Worm (Caenorhabditis elegans) whole organism, young adult: ENCODE results near the gene T01D1.4.
A peak's percentile ranks its signal among the peaks of the same experiment; 100 is the strongest.

Source experiments
- B0019.2 ChIP-seq: fragments of 200-800 bp; sonication (Bioruptor generic); conservative IDR thresholded peaks from 2 replicates; pipeline ENCODE4 v1.3.6; 2022; ENCODE audit warnings: missing genetic modification reagents, missing genetic modification characterization, missing compliant biosample characterization
- C06A6.2 ChIP-seq: fragments of 200-800 bp; sonication (Bioruptor generic); conservative IDR thresholded peaks from 2 replicates; pipeline ENCODE4 v1.3.6; 2022; ENCODE audit warnings: missing genetic modification characterization, missing compliant biosample characterization
- F10E7.11 ChIP-seq: sonication (generic microtip); optimal IDR thresholded peaks from 2 replicates; lab custom pipeline; 2017; ENCODE audit warnings: mild to moderate bottlenecking, missing genetic modification characterization, moderate library complexity, missing compliant biosample characterization
- F37B4.10 ChIP-seq: fragments of 200-800 bp; sonication (Bioruptor generic); IDR thresholded peaks from 2 replicates; pipeline ENCODE4 v1.3.6; 2022; ENCODE audit warnings: missing genetic modification characterization, missing compliant biosample characterization
- F57A8.1 ChIP-seq: fragments of 200-800 bp; sonication (Bioruptor generic); optimal IDR thresholded peaks from 2 replicates; lab custom pipeline; 2018; ENCODE audit warnings: mild to moderate bottlenecking, missing genetic modification characterization, moderate library complexity, missing compliant biosample characterization
- T26A5.8 ChIP-seq: sonication (generic microtip); optimal IDR thresholded peaks from 2 replicates; lab custom pipeline; 2016; ENCODE audit warnings: missing genetic modification characterization, missing compliant biosample characterization
- Y53F4B.3 ChIP-seq: fragments of 200-800 bp; sonication (Bioruptor generic); IDR thresholded peaks from 2 replicates; pipeline ENCODE4 v1.3.6; 2022; ENCODE audit warnings: missing genetic modification reagents, missing genetic modification characterization, missing compliant biosample characterization
- Y53G8AR.9 ChIP-seq: fragments of 200-800 bp; sonication (Bioruptor generic); conservative IDR thresholded peaks from 2 replicates; pipeline ENCODE4 v1.3.6; 2022; ENCODE audit warnings: missing genetic modification reagents, missing genetic modification characterization, missing compliant biosample characterization
- Y95B8A.8 ChIP-seq: fragments of 200-800 bp; sonication (Bioruptor generic); IDR thresholded peaks from 2 replicates; pipeline ENCODE4 v1.3.6; 2022; ENCODE audit warnings: missing genetic modification reagents, missing genetic modification characterization, missing compliant biosample characterization
- ZK185.1 ChIP-seq: sonication (generic microtip); optimal IDR thresholded peaks from 2 replicates; lab custom pipeline; 2016; ENCODE audit warnings: mild to moderate bottlenecking, missing genetic modification characterization, missing compliant biosample characterization; ENCODE audit not compliant: poor library complexity, severe bottlenecking
- aptf-2 ChIP-seq: fragments of 200-800 bp; sonication (Bioruptor generic); conservative IDR thresholded peaks from 2 replicates; pipeline ENCODE4 v1.3.6; 2022; ENCODE audit warnings: missing genetic modification reagents, missing genetic modification characterization, missing compliant biosample characterization
- aptf-3 ChIP-seq: fragments of 200-800 bp; sonication (Bioruptor generic); IDR thresholded peaks from 2 replicates; pipeline ENCODE4 v1.3.6; 2022; ENCODE audit warnings: missing genetic modification characterization, missing compliant biosample characterization
- atf-7 ChIP-seq: sonication (generic microtip); optimal IDR thresholded peaks from 2 replicates; lab custom pipeline; 2017; ENCODE audit warnings: mild to moderate bottlenecking, missing genetic modification characterization, missing compliant biosample characterization
- attf-3 ChIP-seq: fragments of 200-800 bp; sonication (Bioruptor generic); conservative IDR thresholded peaks from 2 replicates; pipeline ENCODE4 v1.3.6; 2022; ENCODE audit warnings: missing genetic modification reagents, missing genetic modification characterization, missing compliant biosample characterization
- attf-5 ChIP-seq: fragments of 200-800 bp; sonication (Bioruptor generic); optimal IDR thresholded peaks from 2 replicates; lab custom pipeline; 2018; ENCODE audit warnings: mild to moderate bottlenecking, missing genetic modification characterization, missing compliant biosample characterization
- attf-6 ChIP-seq: fragments of 200-800 bp; sonication (Bioruptor generic); IDR thresholded peaks from 2 replicates; pipeline ENCODE4 v1.3.6; 2022; ENCODE audit warnings: missing genetic modification reagents, missing genetic modification characterization, missing compliant biosample characterization
- bed-2 ChIP-seq: fragments of 200-800 bp; sonication (Bioruptor generic); IDR thresholded peaks from 2 replicates; pipeline ENCODE4 v1.3.6; 2022; ENCODE audit warnings: missing genetic modification reagents, missing genetic modification characterization, missing compliant biosample characterization
- ccch-3 ChIP-seq: fragments of 200-800 bp; sonication (Bioruptor generic); optimal IDR thresholded peaks from 2 replicates; lab custom pipeline; 2018; ENCODE audit warnings: mild to moderate bottlenecking, missing genetic modification characterization, missing compliant biosample characterization
- ceh-40 ChIP-seq: fragments of 200-800 bp; sonication (Bioruptor generic); IDR thresholded peaks from 2 replicates; pipeline ENCODE4 v1.3.6; 2022; ENCODE audit warnings: missing genetic modification characterization, missing compliant biosample characterization
- ceh-91 ChIP-seq: fragments of 200-800 bp; sonication (Bioruptor generic); IDR thresholded peaks from 2 replicates; pipeline ENCODE4 v1.3.6; 2022; ENCODE audit warnings: missing genetic modification reagents, missing genetic modification characterization, missing compliant biosample characterization
- chd-7 ChIP-seq: sonication (generic microtip); optimal IDR thresholded peaks from 2 replicates; lab custom pipeline; 2016; ENCODE audit warnings: mild to moderate bottlenecking, missing genetic modification characterization, moderate library complexity, missing compliant biosample characterization
- efl-1 ChIP-seq: fragments of 150-350 bp; optimal IDR thresholded peaks from 2 replicates; lab custom pipeline; 2014; ENCODE audit warnings: missing biosample characterization, missing genetic modification reagents, missing genetic modification characterization
- egl-44 ChIP-seq: fragments of 200-800 bp; sonication (Bioruptor generic); IDR thresholded peaks from 2 replicates; pipeline ENCODE4 v1.3.6; 2022; ENCODE audit warnings: missing genetic modification reagents, missing genetic modification characterization, missing compliant biosample characterization
- egrh-3 ChIP-seq: fragments of 200-800 bp; sonication (Bioruptor generic); IDR thresholded peaks from 2 replicates; pipeline ENCODE4 v1.3.6; 2022; ENCODE audit warnings: missing genetic modification reagents, missing genetic modification characterization, missing compliant biosample characterization
- gei-17 ChIP-seq: fragments of 200-800 bp; sonication (Bioruptor generic); optimal IDR thresholded peaks from 2 replicates; lab custom pipeline; 2018; ENCODE audit warnings: mild to moderate bottlenecking, missing genetic modification characterization, missing compliant biosample characterization
- him-1 ChIP-seq: sonication (generic microtip); optimal IDR thresholded peaks from 2 replicates; lab custom pipeline; 2016; ENCODE audit warnings: missing genotype, missing genetic modification reagents, missing genetic modification characterization, missing compliant biosample characterization
- hlh-26 ChIP-seq: fragments of 200-800 bp; sonication (Bioruptor generic); conservative IDR thresholded peaks from 2 replicates; pipeline ENCODE4 v1.3.6; 2022; ENCODE audit warnings: missing genetic modification reagents, missing genetic modification characterization, missing compliant biosample characterization
- hmg-1.2 ChIP-seq: fragments of 200-800 bp; sonication (Bioruptor generic); IDR thresholded peaks from 2 replicates; pipeline ENCODE4 v1.3.6; 2022; ENCODE audit warnings: missing genetic modification reagents, missing genetic modification characterization, missing compliant biosample characterization
- hrde-1 ChIP-seq: sonication (generic microtip); optimal IDR thresholded peaks from 2 replicates; lab custom pipeline; 2016; ENCODE audit warnings: missing genetic modification characterization, mild to moderate bottlenecking, missing compliant biosample characterization, moderate library complexity, missing genotype, missing genetic modification reagents, borderline replicate concordance
- lag-1 ChIP-seq: fragments of 200-800 bp; sonication (Bioruptor generic); IDR thresholded peaks from 2 replicates; pipeline ENCODE4 v1.3.6; 2022; ENCODE audit warnings: missing genetic modification reagents, missing genetic modification characterization, missing compliant biosample characterization
- let-607 ChIP-seq, 2 experiments: fragments of 200-800 bp in 1 of 2; sonication (Bioruptor generic) in 1 of 2; sonication (generic microtip) in 1 of 2; optimal IDR thresholded peaks; 2 replicates each; lab custom pipeline; 2016 to 2018; ENCODE audit warnings: mild to moderate bottlenecking in 2 of 2, missing compliant biosample characterization in 2 of 2, missing genetic modification characterization in 2 of 2, moderate library complexity in 2 of 2, missing genotype in 1 of 2
- lin-54 ChIP-seq: fragments of 200-800 bp; sonication (Bioruptor generic); optimal IDR thresholded peaks from 2 replicates; lab custom pipeline; 2018; ENCODE audit warnings: mild to moderate bottlenecking, missing genetic modification characterization, missing compliant biosample characterization
- lsl-1 ChIP-seq: fragments of 200-800 bp; sonication (Bioruptor generic); optimal IDR thresholded peaks from 2 replicates; lab custom pipeline; 2018; ENCODE audit warnings: mild to moderate bottlenecking, missing genetic modification characterization, moderate library complexity, missing compliant biosample characterization
- madf-3 ChIP-seq: fragments of 200-800 bp; sonication (Bioruptor generic); IDR thresholded peaks from 2 replicates; pipeline ENCODE4 v1.3.6; 2022; ENCODE audit warnings: missing genetic modification reagents, missing genetic modification characterization, missing compliant biosample characterization
- mel-28 ChIP-seq: sonication (generic microtip); optimal IDR thresholded peaks from 2 replicates; lab custom pipeline; 2016; ENCODE audit warnings: borderline replicate concordance, mild to moderate bottlenecking, missing genetic modification characterization, missing compliant biosample characterization
- nfya-2 ChIP-seq: fragments of 200-800 bp; sonication (Bioruptor generic); IDR thresholded peaks from 2 replicates; pipeline ENCODE4 v1.3.6; 2022; ENCODE audit warnings: missing genetic modification reagents, missing genetic modification characterization, missing compliant biosample characterization
- nhr-179 ChIP-seq: sonication (generic microtip); optimal IDR thresholded peaks from 2 replicates; lab custom pipeline; 2016; ENCODE audit warnings: mild to moderate bottlenecking, missing genetic modification characterization, missing compliant biosample characterization
- nhr-80 ChIP-seq: sonication (generic microtip); optimal IDR thresholded peaks from 2 replicates; lab custom pipeline; 2016; ENCODE audit warnings: missing genetic modification characterization, missing compliant biosample characterization
- nhr-90 ChIP-seq: sonication (generic microtip); optimal IDR thresholded peaks from 2 replicates; lab custom pipeline; 2016; ENCODE audit warnings: missing genotype, mild to moderate bottlenecking, missing genetic modification characterization, missing compliant biosample characterization
- sdz-38 ChIP-seq: sonication (generic microtip); optimal IDR thresholded peaks from 2 replicates; lab custom pipeline; 2016; ENCODE audit warnings: missing genotype, missing genetic modification characterization, missing compliant biosample characterization
- somi-1 ChIP-seq: fragments of 200-800 bp; sonication (Bioruptor generic); optimal IDR thresholded peaks from 2 replicates; lab custom pipeline; 2018; ENCODE audit warnings: mild to moderate bottlenecking, missing genetic modification characterization, missing compliant biosample characterization
- sptf-2 ChIP-seq: fragments of 200-800 bp; sonication (Bioruptor generic); optimal IDR thresholded peaks from 2 replicates; lab custom pipeline; 2018; ENCODE audit warnings: mild to moderate bottlenecking, missing genetic modification characterization, missing compliant biosample characterization
- unc-130 ChIP-seq: sonication (generic microtip); optimal IDR thresholded peaks from 2 replicates; lab custom pipeline; 2016; ENCODE audit warnings: missing genetic modification reagents, missing genetic modification characterization, missing compliant biosample characterization
- unc-62 ChIP-seq: fragments of 150-350 bp; optimal IDR thresholded peaks from 2 replicates; lab custom pipeline; 2014; ENCODE audit warnings: missing biosample characterization, missing genetic modification reagents, missing genetic modification characterization
- zfh-2 ChIP-seq: fragments of 200-800 bp; sonication (Bioruptor generic); conservative IDR thresholded peaks from 2 replicates; pipeline ENCODE4 v1.3.6; 2022; ENCODE audit warnings: missing genetic modification reagents, missing genetic modification characterization, missing compliant biosample characterization
- ztf-25 ChIP-seq: fragments of 200-800 bp; sonication (Bioruptor generic); IDR thresholded peaks from 2 replicates; pipeline ENCODE4 v1.3.6; 2022; ENCODE audit warnings: missing genetic modification reagents, missing genetic modification characterization, missing compliant biosample characterization
- ztf-26 ChIP-seq: sonication (generic microtip); optimal IDR thresholded peaks from 2 replicates; lab custom pipeline; 2017; ENCODE audit warnings: missing genetic modification characterization, missing compliant biosample characterization
- ztf-28 ChIP-seq: fragments of 200-800 bp; sonication (Bioruptor generic); IDR thresholded peaks from 2 replicates; pipeline ENCODE4 v1.3.6; 2022; ENCODE audit warnings: missing genetic modification reagents, missing genetic modification characterization, missing compliant biosample characterization
- ztf-3 ChIP-seq: fragments of 200-800 bp; sonication (Bioruptor generic); optimal IDR thresholded peaks from 2 replicates; lab custom pipeline; 2018; ENCODE audit warnings: mild to moderate bottlenecking, missing genetic modification characterization, missing compliant biosample characterization
- ztf-6 ChIP-seq: fragments of 200-800 bp; sonication (Bioruptor generic); IDR thresholded peaks from 2 replicates; pipeline ENCODE4 v1.3.6; 2022; ENCODE audit warnings: missing genetic modification reagents, missing genetic modification characterization, missing compliant biosample characterization

The T01D1.4 gene

ce11 chrII:221212-221611 lies 42.3 kb upstream of the T01D1.4 start (continued):
- TF ChIP-seq efl-1 (no peak), nhr-90 (tag; lab: Kevin White, UChicago) (no peak), him-1 (tag; lab: Kevin White, UChicago) (no peak), zfh-2 (GFP tag; lab: Robert Waterston, UW) (peak; percentile 96), unc-62 (no peak), nhr-179 (tag; lab: Kevin White, UChicago) (no peak), lin-54 (GFP tag; lab: Kevin White, UChicago) (peak; percentile 28), ZK185.1 (tag; lab: Kevin White, UChicago) (no peak), ccch-3 (GFP tag; lab: Kevin White, UChicago) (no peak), F37B4.10 (GFP tag; lab: Robert Waterston, UW) (no peak), ztf-3 (GFP tag; lab: Kevin White, UChicago) (no peak), let-607 (tag; optimal IDR thresholded peaks at IDR 0.05; lab: Kevin White, UChicago) (peak in 1 of 2 experiments; percentile 32), hlh-26 (no peak), chd-7 (tag; lab: Kevin White, UChicago) (peak; percentile 32), attf-3 (GFP tag; lab: Robert Waterston, UW) (no peak), somi-1 (GFP tag; lab: Kevin White, UChicago) (peak; percentile 79), atf-7 (peak; percentile 46), Y53G8AR.9 (no peak), lsl-1 (GFP tag; lab: Kevin White, UChicago) (no peak), C06A6.2 (no peak), ztf-25 (GFP tag; lab: Robert Waterston, UW) (no peak), hrde-1 (no peak), egl-44 (GFP tag; lab: Robert Waterston, UW) (no peak), bed-2 (GFP tag; lab: Robert Waterston, UW) (no peak), ztf-26 (tag; lab: Kevin White, UChicago) (peak; percentile 71), ztf-6 (GFP tag; lab: Robert Waterston, UW) (no peak), attf-6 (GFP tag; lab: Robert Waterston, UW) (no peak), aptf-3 (GFP tag; lab: Robert Waterston, UW) (no peak), nhr-80 (tag; lab: Kevin White, UChicago) (peak; percentile 67), hmg-1.2 (GFP tag; lab: Robert Waterston, UW) (peak; percentile 79; the same call in 1 of the 2 replicates), Y53F4B.3 (GFP tag; lab: Robert Waterston, UW) (no peak), gei-17 (GFP tag; lab: Kevin White, UChicago) (no peak), attf-5 (GFP tag; lab: Kevin White, UChicago) (peak; percentile 86), egrh-3 (GFP tag; lab: Robert Waterston, UW) (peak; percentile 68), nfya-2 (GFP tag; lab: Robert Waterston, UW) (no peak), ceh-91 (GFP tag; lab: Robert Waterston, UW) (no peak), madf-3 (0 out of 2 replicates have a peak, but pooled peaks have one; percentile 36), sdz-38 (tag; lab: Kevin White, UChicago) (peak; percentile 11), aptf-2 (no peak), ztf-28 (GFP tag; lab: Robert Waterston, UW) (no peak), ceh-40 (no peak), T26A5.8 (no peak), F57A8.1 (GFP tag; lab: Kevin White, UChicago) (no peak), F10E7.11 (tag; lab: Kevin White, UChicago) (no peak), mel-28 (no peak), Y95B8A.8 (GFP tag; lab: Robert Waterston, UW) (0 out of 2 replicates have a peak, but pooled peaks have one; percentile 20), B0019.2 (GFP tag; lab: Robert Waterston, UW) (no peak), unc-130 (GFP tag; lab: Kevin White, UChicago) (no peak), sptf-2 (GFP tag; lab: Kevin White, UChicago) (no peak), lag-1 (GFP tag; lab: Robert Waterston, UW) (no peak)
